Fruit fly (Drosophila melanogaster) whole organism, prepupa: ENCODE results near the gene CG12177.

Experiments used
- Blimp-1 ChIP-seq: fragments of 200-800 bp; sonication (Bioruptor generic); optimal IDR thresholded peaks from 3 replicates; lab custom pipeline; 2017; ENCODE audit warnings: missing biosample characterization, missing genetic modification characterization, mild to moderate bottlenecking, moderate library complexity, missing genetic modification reagents
- CG11294 ChIP-seq: fragments of 200-800 bp; sonication (Bioruptor generic); IDR thresholded peaks from 2 replicates; pipeline ENCODE4 v1.3.6; 2022; ENCODE audit warnings: missing biosample characterization, missing genetic modification characterization
- CG4318 ChIP-seq: fragments of 200-800 bp; sonication (Bioruptor generic); optimal IDR thresholded peaks from 3 replicates; lab custom pipeline; 2017; ENCODE audit warnings: missing biosample characterization, mild to moderate bottlenecking, missing genetic modification characterization
- CG6808 ChIP-seq: fragments of 200-800 bp; sonication (Bioruptor generic); optimal IDR thresholded peaks from 3 replicates; lab custom pipeline; 2017; ENCODE audit warnings: missing biosample characterization, missing genetic modification characterization, mild to moderate bottlenecking, moderate library complexity, missing genetic modification reagents
- CG9139 ChIP-seq: fragments of 200-800 bp; sonication (Bioruptor generic); optimal IDR thresholded peaks from 3 replicates; lab custom pipeline; 2017; ENCODE audit warnings: missing biosample characterization, mild to moderate bottlenecking, missing genetic modification characterization
- dac ChIP-seq: fragments of 200-800 bp; sonication (Bioruptor generic); optimal IDR thresholded peaks from 2 replicates; lab custom pipeline; 2017; ENCODE audit warnings: missing biosample characterization, mild to moderate bottlenecking, missing genetic modification characterization
- lz ChIP-seq: fragments of 200-800 bp; sonication (Bioruptor generic); optimal IDR thresholded peaks from 3 replicates; lab custom pipeline; 2016; ENCODE audit warnings: missing biosample characterization, missing genetic modification characterization

dm6 chrX:13648819-13649218 lies 31.5 kb downstream of the CG12177 start:
- no peak for TF ChIP-seq Blimp-1 (GFP tag; lab: Kevin White, UChicago)
- TF ChIP-seq CG9139 (GFP tag; lab: Kevin White, UChicago), result no peak
- no peak for TF ChIP-seq CG4318
- TF ChIP-seq lz (GFP tag; lab: Kevin White, UChicago), result no peak
- TF ChIP-seq CG6808 (GFP tag; lab: Kevin White, UChicago), result no peak
- no peak for TF ChIP-seq dac (GFP tag; lab: Kevin White, UChicago)
- no peak for TF ChIP-seq CG11294 (GFP tag; lab: Robert Waterston, UW)
